Fruit fly (Drosophila melanogaster) S2 (cell line): ENCODE measurements around the gene CG34296.

Experiments used
- CG8478 ChIP-seq: fragments of >200 bp; optimal IDR thresholded peaks from 2 replicates; lab custom pipeline; 2018
- CTCF ChIP-seq, 2 experiments: fragments of >200 bp; optimal IDR thresholded peaks; 2 replicates each; lab custom pipeline; 2018

DNA sequence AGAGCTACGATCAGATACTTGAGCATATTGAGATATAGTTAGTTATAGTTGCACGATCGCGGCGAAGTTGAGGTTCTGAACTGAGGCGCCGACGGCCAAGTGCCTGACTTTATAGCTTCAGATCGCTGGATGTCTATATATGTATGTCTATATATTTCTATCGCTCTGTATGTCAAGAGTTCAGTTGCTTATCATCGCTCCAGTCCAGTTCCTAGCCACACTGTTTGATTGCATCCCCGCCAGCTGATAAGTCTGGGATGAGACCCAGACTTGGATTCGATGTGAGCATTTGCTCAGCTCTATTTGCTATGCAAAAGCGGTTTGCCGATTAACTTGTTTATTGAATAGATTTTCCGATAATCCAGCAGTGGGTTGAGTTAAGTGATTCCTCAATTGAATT is 35.6 kb upstream of the CG34296 start:
- TF ChIP-seq CG8478 (lab: Kevin White, UChicago) = no peak
- no peak for TF ChIP-seq CTCF (optimal IDR thresholded peaks at IDR 0.05; lab: Kevin White, UChicago)
